Fruit fly (Drosophila melanogaster): ENCODE results near the gene CG11149.

The CG11149 gene

DNA sequence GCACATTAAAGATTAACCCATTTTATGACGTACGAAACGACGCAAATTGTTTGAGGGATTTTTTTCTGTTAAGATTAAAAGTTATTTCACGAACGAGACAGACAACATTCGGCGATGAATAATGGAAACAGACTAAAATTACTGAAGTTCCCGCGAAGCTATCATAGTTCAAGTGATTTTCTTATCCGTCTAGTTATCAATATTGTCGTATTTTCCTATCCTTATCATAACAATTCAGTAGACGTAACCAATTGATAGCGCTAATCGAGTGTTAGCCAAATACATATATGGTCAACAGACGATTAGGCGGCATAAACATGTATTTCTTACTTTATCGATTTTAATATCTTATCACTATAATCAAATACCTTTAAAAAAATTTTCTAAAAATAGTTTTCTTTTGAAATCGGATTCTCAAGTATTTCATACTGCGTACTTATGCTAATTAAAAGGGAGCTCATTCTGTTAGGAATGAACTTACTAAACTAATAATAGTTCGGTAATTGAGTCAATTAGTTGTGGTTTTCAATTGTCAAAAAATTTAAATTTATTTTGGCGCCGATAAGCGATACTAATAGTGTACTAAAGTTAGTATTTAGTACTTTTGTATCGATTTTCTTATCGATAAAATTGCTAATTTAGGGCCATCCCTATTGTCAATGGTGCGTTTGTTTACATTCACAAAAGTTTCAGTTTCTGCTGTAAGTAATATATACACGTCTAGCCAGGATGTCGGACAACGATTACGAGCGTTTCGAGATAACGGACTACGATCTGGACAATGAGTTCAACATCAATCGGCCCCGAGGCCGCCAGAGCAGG, at the start of gene CG11149, which contains the start of gene sip1:
Gene CG11149 (minus strand): TSS at position 493 of the 822 bp plus-strand sequence.
Gene sip1 (plus strand): TSS at position 645 of the 822 bp plus-strand sequence.
- TF ChIP-seq sage (GFP tag; optimal IDR thresholded peaks at IDR 0.05) (no peak), usp (GFP tag; optimal IDR thresholded peaks at IDR 0.05) (no peak), Hr83 (GFP tag; optimal IDR thresholded peaks at IDR 0.05; ENCODE audit: poor library complexity, severe bottlenecking) (no peak), Rel (GFP tag; optimal IDR thresholded peaks at IDR 0.05) (no peak), Rel (tag; optimal IDR thresholded peaks at IDR 0.05) (peak; percentile 14), fru (GFP tag; optimal IDR thresholded peaks at IDR 0.05) (no peak), br (GFP tag; optimal IDR thresholded peaks at IDR 0.05) (peak; percentile 18), sv (GFP tag; optimal IDR thresholded peaks at IDR 0.05) (no peak), Myc (optimal IDR thresholded peaks at IDR 0.05) (peak; percentile 15), rgr (GFP tag; optimal IDR thresholded peaks at IDR 0.05) (no peak), Hnf4 (GFP tag; optimal IDR thresholded peaks at IDR 0.05) (no peak)

DNA sequence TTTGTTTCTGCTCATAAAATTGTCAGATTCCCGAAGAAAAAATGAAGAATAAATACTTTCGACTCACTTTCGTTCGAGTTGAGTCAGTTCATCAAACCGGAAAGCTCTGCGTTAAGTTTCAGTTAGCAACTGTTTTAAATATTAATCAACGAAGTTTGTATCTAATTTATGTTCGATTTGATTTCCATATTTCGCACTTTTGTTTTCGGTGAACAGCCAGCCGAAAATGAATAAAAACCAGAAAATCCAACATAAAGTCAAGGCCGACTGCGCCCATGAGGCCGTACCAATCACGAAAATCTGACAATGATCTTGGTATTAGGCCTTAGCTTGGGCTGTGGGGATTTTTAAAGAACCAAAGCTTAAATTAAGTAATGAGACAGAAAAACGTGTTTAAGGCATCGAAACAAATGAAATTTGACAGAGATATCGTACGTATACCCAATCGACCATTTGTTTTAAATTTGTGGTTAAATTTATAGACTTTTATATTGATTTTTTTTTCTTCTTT, 45.9 kb upstream of the CG11149 start:
- TF ChIP-seq Mio (GFP tag; optimal IDR thresholded peaks at IDR 0.05) (no peak), Dfd (GFP tag; optimal IDR thresholded peaks at IDR 0.05) (no peak), jim (GFP tag; optimal IDR thresholded peaks at IDR 0.05) (no peak), Myc (optimal IDR thresholded peaks at IDR 0.05) (no peak), Jra (GFP tag; optimal IDR thresholded peaks at IDR 0.05) (no peak), h (GFP tag; optimal IDR thresholded peaks at IDR 0.05) (no peak), Hr78 (GFP tag; optimal IDR thresholded peaks at IDR 0.05) (no peak), tai (GFP tag; optimal IDR thresholded peaks at IDR 0.05) (no peak), ey (GFP tag; optimal IDR thresholded peaks at IDR 0.05) (no peak), Sp1 (GFP tag; optimal IDR thresholded peaks at IDR 0.05) (no peak), N (GFP tag; optimal IDR thresholded peaks at IDR 0.05) (no peak), pan (optimal IDR thresholded peaks at IDR 0.05) (no peak), dsf (GFP tag; optimal IDR thresholded peaks at IDR 0.05; ENCODE audit: borderline replicate concordance) (no peak), HLH106 (tag; optimal IDR thresholded peaks at IDR 0.05) (no peak), dl (GFP tag; optimal IDR thresholded peaks at IDR 0.05; ENCODE audit: insufficient read depth in 1 of 2, partially characterized antibody in 2 of 2) (no peak), Hnf4 (GFP tag; optimal IDR thresholded peaks at IDR 0.05) (no peak), lola (GFP tag; optimal IDR thresholded peaks at IDR 0.05) (no peak), usp (GFP tag; optimal IDR thresholded peaks at IDR 0.05) (no peak)

DNA sequence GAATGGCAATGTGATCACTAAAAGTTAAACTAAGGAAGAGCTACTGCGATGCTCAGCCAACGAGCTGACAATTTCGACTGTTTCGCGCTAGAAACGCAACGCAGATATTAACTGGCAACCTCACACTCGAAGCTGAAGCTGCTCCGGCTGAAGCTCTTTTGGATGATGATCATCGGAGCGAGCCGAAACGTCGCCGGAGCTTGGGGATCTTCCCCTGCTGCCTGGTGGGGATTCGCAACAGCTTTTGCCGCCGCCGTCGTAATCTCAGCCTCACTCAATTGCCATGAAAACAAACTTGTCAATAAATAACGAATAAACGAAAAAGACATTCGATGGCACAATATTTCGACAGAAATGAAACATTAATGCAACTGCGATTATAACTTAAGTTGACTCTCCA, 45.3 kb upstream of the CG11149 start, which contains the start of gene obst-E:
Gene obst-E (minus strand): TSS at position 101 of the 400 bp plus-strand sequence.
- TF ChIP-seq Mio (GFP tag; optimal IDR thresholded peaks at IDR 0.05) (no peak), Rel (GFP tag; optimal IDR thresholded peaks at IDR 0.05) (no peak), Rel (tag; optimal IDR thresholded peaks at IDR 0.05) (peak; percentile 27)

DNA sequence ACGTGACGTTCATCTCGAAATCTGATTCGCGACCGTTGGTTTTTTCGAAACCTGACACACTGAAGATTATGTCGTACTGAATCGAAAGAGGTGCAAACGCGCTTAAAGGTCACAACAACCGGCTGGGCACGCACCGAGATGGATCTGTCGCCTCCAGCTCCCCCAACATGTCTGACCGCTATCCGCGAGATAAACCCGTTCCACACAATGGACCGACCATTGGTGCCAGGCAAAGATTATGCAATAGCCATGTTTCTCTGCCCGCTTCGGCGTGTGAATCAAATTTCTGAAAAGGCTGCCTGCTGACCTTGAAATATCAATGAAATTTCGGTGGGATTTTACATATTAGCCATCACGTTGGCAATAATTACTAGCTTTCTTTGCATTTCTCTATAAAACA, 44.4 kb upstream of the CG11149 start:
- TF ChIP-seq dsf (GFP tag; optimal IDR thresholded peaks at IDR 0.05; ENCODE audit: borderline replicate concordance) (no peak), Dif (GFP tag; optimal IDR thresholded peaks at IDR 0.05; ENCODE audit: partially characterized antibody) (no peak), lola (GFP tag; optimal IDR thresholded peaks at IDR 0.05) (no peak), CG9705 (GFP tag; optimal IDR thresholded peaks at IDR 0.05) (no peak), pan (optimal IDR thresholded peaks at IDR 0.05) (no peak), foxo (GFP tag; optimal IDR thresholded peaks at IDR 0.05) (no peak), Rel (GFP tag; optimal IDR thresholded peaks at IDR 0.05) (no peak), Rel (tag; optimal IDR thresholded peaks at IDR 0.05) (no peak), dmrt93B (GFP tag; optimal IDR thresholded peaks at IDR 0.05) (no peak), HLH106 (tag; optimal IDR thresholded peaks at IDR 0.05) (no peak), CrebA (GFP tag; optimal IDR thresholded peaks at IDR 0.05; ENCODE audit: borderline replicate concordance) (no peak), Myc (optimal IDR thresholded peaks at IDR 0.05) (no peak), brk (GFP tag; optimal IDR thresholded peaks at IDR 0.05) (no peak), sage (GFP tag; optimal IDR thresholded peaks at IDR 0.05) (no peak), Dfd (GFP tag; optimal IDR thresholded peaks at IDR 0.05) (no peak), woc (GFP tag; optimal IDR thresholded peaks at IDR 0.05) (no peak), sv (GFP tag; optimal IDR thresholded peaks at IDR 0.05) (no peak), tai (GFP tag; optimal IDR thresholded peaks at IDR 0.05) (no peak), Mio (GFP tag; optimal IDR thresholded peaks at IDR 0.05) (no peak), OdsH (GFP tag; optimal IDR thresholded peaks at IDR 0.05) (no peak), Hr83 (GFP tag; optimal IDR thresholded peaks at IDR 0.05; ENCODE audit: poor library complexity, severe bottlenecking) (no peak)
